Worm (Caenorhabditis elegans) whole organism, early embryonic: ENCODE data around the gene H34I24.2.

Experiments used
- B0310.2 ChIP-seq: sonication (generic microtip); optimal IDR thresholded peaks from 2 replicates; lab custom pipeline; 2016; ENCODE audit warnings: mild to moderate bottlenecking, missing genetic modification characterization, missing compliant biosample characterization
- F13C5.2 ChIP-seq: sonication (generic microtip); optimal IDR thresholded peaks from 2 replicates; lab custom pipeline; 2017; ENCODE audit warnings: mild to moderate bottlenecking, missing genetic modification characterization, inconsistent platforms, missing compliant biosample characterization
- aly-1 ChIP-seq: sonication (generic microtip); optimal IDR thresholded peaks from 2 replicates; lab custom pipeline; 2016; ENCODE audit warnings: missing genetic modification characterization, missing compliant biosample characterization
- ama-1 ChIP-seq: fragments of 150-350 bp; optimal IDR thresholded peaks from 2 replicates; lab custom pipeline; 2014
- ceh-36 ChIP-seq: sonication (generic microtip); optimal IDR thresholded peaks from 2 replicates; lab custom pipeline; 2016; ENCODE audit warnings: missing genetic modification characterization, inconsistent platforms, missing compliant biosample characterization
- flt-1 ChIP-seq: fragments of 200-800 bp; sonication (Bioruptor generic); IDR thresholded peaks from 2 replicates; pipeline ENCODE4 v1.3.6; 2022; ENCODE audit warnings: missing genetic modification characterization, missing compliant biosample characterization
- hmbx-1 ChIP-seq: sonication (generic microtip); optimal IDR thresholded peaks from 2 replicates; lab custom pipeline; 2016; ENCODE audit warnings: mild to moderate bottlenecking, missing genetic modification characterization, missing compliant biosample characterization
- hmg-4 ChIP-seq: fragments of 200-800 bp; sonication (Bioruptor generic); optimal IDR thresholded peaks from 2 replicates; lab custom pipeline; 2018; ENCODE audit warnings: mild to moderate bottlenecking, missing genetic modification characterization, missing compliant biosample characterization
- hnd-1 ChIP-seq: sonication (generic microtip); optimal IDR thresholded peaks from 2 replicates; lab custom pipeline; 2016; ENCODE audit warnings: missing genetic modification characterization, missing compliant biosample characterization
- scrt-1 ChIP-seq: fragments of 200-800 bp; sonication (Bioruptor generic); IDR thresholded peaks from 2 replicates; pipeline ENCODE4 v1.3.6; 2022; ENCODE audit warnings: missing genetic modification characterization, missing compliant biosample characterization
- sea-1 ChIP-seq: fragments of 200-800 bp; sonication (Bioruptor generic); conservative IDR thresholded peaks from 2 replicates; pipeline ENCODE4 v1.3.6; 2022; ENCODE audit warnings: missing genetic modification characterization, missing compliant biosample characterization
- tbx-11 ChIP-seq: fragments of 200-800 bp; sonication (Bioruptor generic); IDR thresholded peaks from 2 replicates; pipeline ENCODE4 v1.3.6; 2022; ENCODE audit warnings: missing genetic modification characterization, missing compliant biosample characterization
- tbx-37 ChIP-seq: fragments of 200-800 bp; sonication (Bioruptor generic); conservative IDR thresholded peaks from 2 replicates; pipeline ENCODE4 v1.3.6; 2022; ENCODE audit warnings: missing genetic modification reagents, missing genetic modification characterization, missing compliant biosample characterization
- tra-4 ChIP-seq: sonication (generic microtip); optimal IDR thresholded peaks from 2 replicates; lab custom pipeline; 2017; ENCODE audit warnings: missing genetic modification characterization, missing compliant biosample characterization

- no peak for TF ChIP-seq tra-4 (tag; lab: Kevin White, UChicago)
- TF ChIP-seq flt-1 = no peak
- no peak for TF ChIP-seq hnd-1 (tag; lab: Kevin White, UChicago)
- no peak for TF ChIP-seq ceh-36
- TF ChIP-seq ama-1 (lab: Kevin White, UChicago) = no peak
- TF ChIP-seq F13C5.2 (tag; lab: Kevin White, UChicago) = no peak
- TF ChIP-seq B0310.2 = no peak
- no peak for TF ChIP-seq tbx-37 (GFP tag; lab: Robert Waterston, UW)
- TF ChIP-seq hmbx-1 = no peak
- no peak for TF ChIP-seq sea-1
- no peak for TF ChIP-seq aly-1 (tag; lab: Kevin White, UChicago)
- TF ChIP-seq tbx-11 (GFP tag; lab: Robert Waterston, UW) = no peak
- TF ChIP-seq hmg-4 = no peak
- TF ChIP-seq scrt-1 (GFP tag; lab: Robert Waterston, UW) = no peak
These were observed 7.5 kb upstream of the H34I24.2 start, which contains the start of gene txdc-17 for ce11 chrIII:2834363-2834762.
